Fruit fly (Drosophila melanogaster) whole organism, wandering third instar larva: ENCODE data around the gene TrpA1.

Source experiments
- CrebA ChIP-seq: fragments of 200-800 bp; sonication (Bioruptor generic); optimal IDR thresholded peaks from 2 replicates; lab custom pipeline; 2016; ENCODE audit warnings: missing biosample characterization, mild to moderate bottlenecking, missing genetic modification characterization, borderline replicate concordance
- Myc ChIP-seq: fragments of >200 bp; optimal IDR thresholded peaks from 2 replicates; lab custom pipeline; 2017
- Sp1 ChIP-seq: fragments of 200-800 bp; sonication (Bioruptor generic); optimal IDR thresholded peaks from 3 replicates; lab custom pipeline; 2019; ENCODE audit warnings: missing biosample characterization, mild to moderate bottlenecking, missing genetic modification characterization, moderate library complexity
- pan ChIP-seq: fragments of >200 bp; optimal IDR thresholded peaks from 2 replicates; lab custom pipeline; 2017

- TF ChIP-seq pan (lab: Kevin White, UChicago), result no peak
- TF ChIP-seq Myc (lab: Kevin White, UChicago), result no peak
- TF ChIP-seq Sp1 (GFP tag; lab: Kevin White, UChicago), result no peak
- TF ChIP-seq CrebA (GFP tag; lab: Kevin White, UChicago), result no peak
These were observed 25.5 kb downstream of the TrpA1 start for dm6 chr3L:8879465-8879864.
